Worm (Caenorhabditis elegans) whole organism, L4 larva: Measurements from ENCODE around the gene Y60A3A.25.

Experiments
- lim-7 ChIP-seq: fragments of 200-800 bp; sonication (Bioruptor generic); IDR thresholded peaks from 2 replicates; pipeline ENCODE4 v1.3.6; 2022; ENCODE audit warnings: missing genetic modification characterization, missing compliant biosample characterization
- lin-39 ChIP-seq: fragments of 150-350 bp; optimal IDR thresholded peaks from 2 replicates; lab custom pipeline; 2014; ENCODE audit warnings: missing biosample characterization, missing genetic modification reagents, missing genetic modification characterization
- skn-1 ChIP-seq: fragments of 150-350 bp; optimal IDR thresholded peaks from 2 replicates; lab custom pipeline; 2014; ENCODE audit warnings: missing biosample characterization, missing genetic modification characterization

ce11 chrV:19972984-19973383 is 21.0 kb downstream of the Y60A3A.25 start, which contains the start of gene srh-173:
- TF ChIP-seq lin-39 (tag; lab: Kevin White, UChicago): no peak
- no peak for TF ChIP-seq skn-1
- no peak for TF ChIP-seq lim-7 (GFP tag; lab: Robert Waterston, UW)
